Worm (Caenorhabditis elegans) whole organism, L2 larva: Measurements from ENCODE around the gene F28C1.3.

ENCODE experiments used
- ama-1 ChIP-seq: fragments of 150-350 bp; optimal IDR thresholded peaks from 2 replicates; lab custom pipeline; 2018; ENCODE audit warnings: inconsistent platforms
- elt-3 ChIP-seq: sonication (generic microtip); optimal IDR thresholded peaks from 2 replicates; lab custom pipeline; 2017; ENCODE audit warnings: missing biosample characterization, missing genetic modification characterization
- lsy-2 ChIP-seq, 2 experiments: fragments of 150-350 bp in 1 of 2; sonication (generic microtip) in 1 of 2; optimal IDR thresholded peaks; 2 replicates each; lab custom pipeline; 2014 to 2017; ENCODE audit warnings: missing biosample characterization in 2 of 2, missing genetic modification characterization in 2 of 2
- nhr-12 ChIP-seq: fragments of 150-350 bp; optimal IDR thresholded peaks from 2 replicates; lab custom pipeline; 2014; ENCODE audit warnings: missing biosample characterization, missing genetic modification characterization
- nhr-23 ChIP-seq: fragments of 150-350 bp; optimal IDR thresholded peaks from 2 replicates; lab custom pipeline; 2014; ENCODE audit warnings: missing biosample characterization, missing genetic modification reagents, missing genetic modification characterization
- nhr-237 ChIP-seq: fragments of 150-350 bp; optimal IDR thresholded peaks from 2 replicates; lab custom pipeline; 2014; ENCODE audit warnings: missing biosample characterization, missing genetic modification characterization
- nhr-77 ChIP-seq: fragments of 150-350 bp; optimal IDR thresholded peaks from 2 replicates; lab custom pipeline; 2014; ENCODE audit warnings: missing biosample characterization, missing genetic modification characterization
- sma-9 ChIP-seq, 2 experiments: fragments of 150-350 bp in 1 of 2; sonication (generic microtip) in 1 of 2; optimal IDR thresholded peaks; 2 replicates each; lab custom pipeline; 2014 to 2016; ENCODE audit warnings: missing genetic modification characterization in 2 of 2, mild to moderate bottlenecking in 1 of 2, missing biosample characterization in 1 of 2, missing compliant biosample characterization in 1 of 2, missing genetic modification reagents in 1 of 2, moderate library complexity in 1 of 2
- snpc-4 ChIP-seq: fragments of 150-350 bp; optimal IDR thresholded peaks from 2 replicates; lab custom pipeline; 2014; ENCODE audit warnings: missing biosample characterization, missing genetic modification characterization
- unc-39 ChIP-seq: fragments of 150-350 bp; optimal IDR thresholded peaks from 2 replicates; lab custom pipeline; 2014; ENCODE audit warnings: missing biosample characterization, missing genetic modification characterization
- unc-62 ChIP-seq: fragments of 150-350 bp; optimal IDR thresholded peaks from 2 replicates; lab custom pipeline; 2014; ENCODE audit warnings: missing biosample characterization, missing genetic modification reagents, missing genetic modification characterization
- ztf-4 ChIP-seq: fragments of 150-350 bp; optimal IDR thresholded peaks from 2 replicates; lab custom pipeline; 2014; ENCODE audit warnings: missing biosample characterization, missing genetic modification characterization

- no peak for TF ChIP-seq elt-3 (tag; lab: Kevin White, UChicago)
- no peak for TF ChIP-seq ama-1 (lab: Kevin White, UChicago)
- no peak for TF ChIP-seq nhr-77
- no peak for TF ChIP-seq ztf-4 (tag; lab: Kevin White, UChicago)
- TF ChIP-seq nhr-23 (tag; lab: Kevin White, UChicago): no peak
- no peak for TF ChIP-seq unc-62
- TF ChIP-seq nhr-237 (tag; lab: Kevin White, UChicago): no peak
- peak; percentile 31 for TF ChIP-seq sma-9 (GFP tag; optimal IDR thresholded peaks at IDR 0.05; lab: Kevin White, UChicago)
- no peak for TF ChIP-seq sma-9 (tag; optimal IDR thresholded peaks at IDR 0.05; lab: Kevin White, UChicago)
- TF ChIP-seq unc-39: no peak
- peak in 1 of 2 experiments; percentile 46 for TF ChIP-seq lsy-2 (tag; optimal IDR thresholded peaks at IDR 0.05; lab: Kevin White, UChicago)
- no peak for TF ChIP-seq snpc-4
- no peak for TF ChIP-seq nhr-12
Observed at ce11 chrV:12517757-12518156, 49.3 kb downstream of the F28C1.3 start.
